Worm (Caenorhabditis elegans) whole organism, L1 larva: ENCODE measurements around the gene srd-47.

Experiments
- ces-1 ChIP-seq: fragments of 150-350 bp; optimal IDR thresholded peaks from 2 replicates; lab custom pipeline; 2014; ENCODE audit warnings: missing biosample characterization, missing genetic modification reagents, missing genetic modification characterization
- nhr-11 ChIP-seq: fragments of 150-350 bp; optimal IDR thresholded peaks from 2 replicates; lab custom pipeline; 2014; ENCODE audit warnings: missing biosample characterization, missing genetic modification characterization
- snpc-4 ChIP-seq: fragments of 150-350 bp; optimal IDR thresholded peaks from 2 replicates; lab custom pipeline; 2014; ENCODE audit warnings: missing biosample characterization, missing genetic modification characterization
- zag-1 ChIP-seq: fragments of 150-350 bp; optimal IDR thresholded peaks from 2 replicates; lab custom pipeline; 2014; ENCODE audit warnings: missing biosample characterization, missing genetic modification characterization
- ztf-11 ChIP-seq, 2 experiments: sonication (generic microtip); optimal IDR thresholded peaks; 2 replicates each; lab custom pipeline; 2016 to 2017; ENCODE audit warnings: missing genetic modification characterization in 2 of 2, missing biosample characterization in 1 of 2, missing compliant biosample characterization in 1 of 2
- ztf-4 ChIP-seq: fragments of 150-350 bp; optimal IDR thresholded peaks from 2 replicates; lab custom pipeline; 2014; ENCODE audit warnings: missing biosample characterization, missing genetic modification characterization

ce11 chrX:12326424-12326823 is 7.0 kb upstream of the srd-47 start, which contains the start of gene srd-41:
- TF ChIP-seq ces-1 (no peak), nhr-11 (no peak), zag-1 (no peak), ztf-4 (tag; lab: Kevin White, UChicago) (no peak), snpc-4 (tag; lab: Kevin White, UChicago) (no peak), ztf-11 (tag; optimal IDR thresholded peaks at IDR 0.05; lab: Kevin White, UChicago) (no peak)
